Worm (Caenorhabditis elegans) whole organism, young adult: ENCODE measurements around the gene ppm-1.D.

Experiments
- T26A5.8 ChIP-seq: sonication (generic microtip); optimal IDR thresholded peaks from 2 replicates; lab custom pipeline; 2016; ENCODE audit warnings: missing genetic modification characterization, missing compliant biosample characterization
- dpl-1 ChIP-seq: fragments of 150-350 bp; optimal IDR thresholded peaks from 2 replicates; lab custom pipeline; 2014; ENCODE audit warnings: missing biosample characterization, missing genetic modification reagents, missing genetic modification characterization
- hsf-1 ChIP-seq: fragments of 200-800 bp; sonication (Bioruptor generic); IDR thresholded peaks from 2 replicates; pipeline ENCODE4 v1.3.6; 2022; ENCODE audit warnings: missing genetic modification reagents, missing genetic modification characterization, missing compliant biosample characterization

ce11 chrIII:2283341-2283847, 48.0 kb upstream of the ppm-1.D start:
- TF ChIP-seq T26A5.8 (no peak), dpl-1 (GFP tag; lab: Kevin White, UChicago) (no peak), hsf-1 (no peak)
